Fruit fly (Drosophila melanogaster): ENCODE results near the gene CG8260.

The CG8260 gene

dm6 chrX:15733995-15734394, 22.1 kb upstream of the CG8260 start, which contains the start of the genes CG12379 and MagR (continued):
- TF ChIP-seq NFAT (GFP tag; IDR thresholded peaks at IDR 0.05) (peak; percentile 39; the same call in 1 of the 2 replicates), Lpt (GFP tag; optimal IDR thresholded peaks at IDR 0.05) (no peak), Ada2b (GFP tag; IDR thresholded peaks at IDR 0.05) (0 out of 2 replicates have a peak, but pooled peaks have one; percentile 9), CG10959 (GFP tag; IDR thresholded peaks at IDR 0.05) (no peak), CG11247 (GFP tag; IDR thresholded peaks at IDR 0.05) (no peak), Chrac-16 (GFP tag; optimal IDR thresholded peaks at IDR 0.05) (peak; percentile 57), unpg (GFP tag; optimal IDR thresholded peaks at IDR 0.05) (no peak), Trl (optimal IDR thresholded peaks at IDR 0.05) (no peak), Trl (GFP tag; optimal IDR thresholded peaks at IDR 0.05) (peak; percentile 40), phol (tag; optimal IDR thresholded peaks at IDR 0.05) (peak; percentile 74), CkIIα-i1 (GFP tag; IDR thresholded peaks at IDR 0.05) (no peak), CG15514 (GFP tag; optimal IDR thresholded peaks at IDR 0.05) (peak; percentile 58), CG1647 (GFP tag; optimal IDR thresholded peaks at IDR 0.05) (peak; percentile 45), CG8281 (tag; optimal IDR thresholded peaks at IDR 0.05) (no peak), dpn (GFP tag; optimal IDR thresholded peaks at IDR 0.05) (peak; percentile 53 to 71), zfh1 (GFP tag; IDR thresholded peaks at IDR 0.05) (0 out of 3 replicates have a peak, but pooled peaks have one; percentile 6), otp (GFP tag; IDR thresholded peaks at IDR 0.05) (no peak), onecut (GFP tag; IDR thresholded peaks at IDR 0.05) (no peak), bigmax (GFP tag; optimal IDR thresholded peaks at IDR 0.05) (no peak), gcm2 (GFP tag; optimal IDR thresholded peaks at IDR 0.05) (peak; percentile 5), fd3F (GFP tag; optimal IDR thresholded peaks at IDR 0.05) (no peak), CG1832 (GFP tag; optimal IDR thresholded peaks at IDR 0.05) (no peak), CG2116 (GFP tag; optimal IDR thresholded peaks at IDR 0.05) (peak; percentile 79), cas (GFP tag; IDR thresholded peaks at IDR 0.05) (no peak), chif (GFP tag; optimal IDR thresholded peaks at IDR 0.05) (peak; percentile 8 to 29), jumu (GFP tag; optimal IDR thresholded peaks at IDR 0.05) (peak; percentile 52), Hand (GFP tag; optimal IDR thresholded peaks at IDR 0.05) (no peak), fd64A (GFP tag; optimal IDR thresholded peaks at IDR 0.05) (no peak), ttk (GFP tag; IDR thresholded peaks at IDR 0.05) (no peak), CG11093 (GFP tag; IDR thresholded peaks at IDR 0.05) (no peak), gsb-n (tag; optimal IDR thresholded peaks at IDR 0.05) (no peak), Ptx1 (GFP tag; IDR thresholded peaks at IDR 0.05) (peak; percentile 53), PHDP (tag; optimal IDR thresholded peaks at IDR 0.05) (peak; percentile 30), E2f2 (GFP tag; IDR thresholded peaks at IDR 0.05) (peak; percentile 34; the same call in 1 of the 2 replicates), seq (GFP tag; IDR thresholded peaks at IDR 0.05) (no peak), Dek (tag; optimal IDR thresholded peaks at IDR 0.05) (no peak), tgo (GFP tag; IDR thresholded peaks at IDR 0.05) (peak; percentile 42; the same call in 1 of the 3 replicates), bab2 (GFP tag; optimal IDR thresholded peaks at IDR 0.05) (peak; percentile 59), gem (tag; optimal IDR thresholded peaks at IDR 0.05) (no peak), CG4854 (GFP tag; optimal IDR thresholded peaks at IDR 0.05) (no peak), CG7271 (tag; optimal IDR thresholded peaks at IDR 0.05) (no peak), rib (GFP tag; IDR thresholded peaks at IDR 0.05) (no peak), Doc2 (GFP tag; IDR thresholded peaks at IDR 0.05) (no peak), Bgb (GFP tag; IDR thresholded peaks at IDR 0.05; ENCODE audit: partially characterized antibody) (peak; percentile 61; the same call in 1 of the 2 replicates), CHES-1-like (GFP tag; optimal IDR thresholded peaks at IDR 0.05) (peak; percentile 48), inv (GFP tag; IDR thresholded peaks at IDR 0.05; ENCODE audit: partially characterized antibody) (peak; percentile 78), stwl (tag; optimal IDR thresholded peaks at IDR 0.05) (no peak), Fer3 (tag; optimal IDR thresholded peaks at IDR 0.05) (peak; percentile 66), CG11696 (GFP tag; IDR thresholded peaks at IDR 0.05) (no peak), Hr3 (GFP tag; optimal IDR thresholded peaks at IDR 0.05) (peak; percentile 54), Atf3 (GFP tag; optimal IDR thresholded peaks at IDR 0.05) (no peak), pb (GFP tag; optimal IDR thresholded peaks at IDR 0.05) (no peak)
